Fruit fly (Drosophila melanogaster): ENCODE measurements around the gene Spase22-23.

The Spase22-23 gene

DNA sequence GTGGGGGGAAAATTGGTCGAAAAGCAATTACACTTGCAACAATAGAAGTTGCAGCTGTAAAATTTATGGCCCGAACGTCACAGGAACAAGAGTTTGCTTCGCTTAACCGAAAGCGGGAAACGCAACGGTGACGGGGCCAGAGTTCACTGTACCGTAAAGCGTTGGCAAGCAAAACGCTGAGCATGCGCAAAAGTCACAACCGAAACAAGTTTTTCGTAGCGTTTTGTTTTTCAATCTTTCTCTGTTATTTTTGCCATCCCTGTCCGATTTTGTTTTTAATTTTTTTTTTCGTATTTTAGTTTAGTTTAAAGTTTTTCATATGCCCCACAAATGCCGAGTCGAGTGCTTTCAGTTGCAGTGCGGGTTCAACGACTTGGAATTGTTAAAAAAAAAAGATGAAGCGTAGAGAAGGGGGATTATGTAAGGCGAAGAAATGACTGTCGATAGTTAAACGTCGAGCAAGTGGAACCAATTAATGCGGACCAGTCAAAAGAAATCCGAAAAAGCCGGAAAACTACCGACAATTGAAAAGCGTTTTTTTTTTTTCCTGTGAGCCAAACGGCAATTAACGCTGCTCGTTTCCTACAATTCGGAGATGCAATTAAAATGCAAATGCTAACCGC is 37.9 kb upstream of the Spase22-23 start:
- TF ChIP-seq CG8478 (optimal IDR thresholded peaks at IDR 0.05): no peak
- no peak for TF ChIP-seq psq (optimal IDR thresholded peaks at IDR 0.05)
- TF ChIP-seq EcR (GFP tag; optimal IDR thresholded peaks at IDR 0.05): peak in 1 of 2 experiments; percentile 44

DNA sequence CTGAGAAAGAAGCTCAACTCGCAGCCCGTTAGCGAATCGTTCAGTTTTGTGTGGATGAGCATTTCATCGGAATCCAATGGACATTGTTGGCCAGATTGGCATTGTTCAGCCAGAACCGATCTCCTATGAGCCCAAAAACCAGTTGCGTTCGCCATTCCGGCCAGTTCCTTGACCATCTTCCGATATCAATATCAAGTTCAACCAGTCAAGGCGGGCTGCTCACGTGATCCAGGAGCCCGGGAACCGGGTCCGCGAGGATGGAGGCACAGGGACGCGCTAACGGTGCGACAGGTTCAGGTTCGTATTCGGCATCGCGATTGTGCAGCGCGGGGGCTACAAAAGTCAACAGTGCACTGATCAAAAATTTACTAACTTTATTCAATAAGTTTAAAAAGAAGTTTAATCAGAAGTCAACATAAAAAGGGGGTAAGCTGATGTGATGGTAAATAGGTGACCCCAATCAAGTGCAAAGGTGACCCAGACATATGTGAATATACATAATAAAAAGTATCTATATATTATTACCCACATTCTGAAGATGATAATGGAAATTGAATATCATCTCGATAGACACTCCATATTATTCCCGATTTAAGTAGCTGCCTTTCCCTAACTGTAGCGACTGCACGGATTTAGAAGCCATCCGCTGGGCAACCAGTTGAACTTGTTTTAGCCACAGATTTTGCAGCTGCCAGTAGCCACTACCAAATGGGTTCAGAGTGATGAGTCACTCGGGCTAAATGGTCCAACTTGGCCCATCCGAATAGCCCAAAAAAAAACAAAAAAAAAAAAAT is 37.1 kb upstream of the Spase22-23 start:
- no peak for TF ChIP-seq pan (optimal IDR thresholded peaks at IDR 0.05)
- TF ChIP-seq EcR (GFP tag; optimal IDR thresholded peaks at IDR 0.05): peak in 1 of 2 experiments; percentile 56

DNA sequence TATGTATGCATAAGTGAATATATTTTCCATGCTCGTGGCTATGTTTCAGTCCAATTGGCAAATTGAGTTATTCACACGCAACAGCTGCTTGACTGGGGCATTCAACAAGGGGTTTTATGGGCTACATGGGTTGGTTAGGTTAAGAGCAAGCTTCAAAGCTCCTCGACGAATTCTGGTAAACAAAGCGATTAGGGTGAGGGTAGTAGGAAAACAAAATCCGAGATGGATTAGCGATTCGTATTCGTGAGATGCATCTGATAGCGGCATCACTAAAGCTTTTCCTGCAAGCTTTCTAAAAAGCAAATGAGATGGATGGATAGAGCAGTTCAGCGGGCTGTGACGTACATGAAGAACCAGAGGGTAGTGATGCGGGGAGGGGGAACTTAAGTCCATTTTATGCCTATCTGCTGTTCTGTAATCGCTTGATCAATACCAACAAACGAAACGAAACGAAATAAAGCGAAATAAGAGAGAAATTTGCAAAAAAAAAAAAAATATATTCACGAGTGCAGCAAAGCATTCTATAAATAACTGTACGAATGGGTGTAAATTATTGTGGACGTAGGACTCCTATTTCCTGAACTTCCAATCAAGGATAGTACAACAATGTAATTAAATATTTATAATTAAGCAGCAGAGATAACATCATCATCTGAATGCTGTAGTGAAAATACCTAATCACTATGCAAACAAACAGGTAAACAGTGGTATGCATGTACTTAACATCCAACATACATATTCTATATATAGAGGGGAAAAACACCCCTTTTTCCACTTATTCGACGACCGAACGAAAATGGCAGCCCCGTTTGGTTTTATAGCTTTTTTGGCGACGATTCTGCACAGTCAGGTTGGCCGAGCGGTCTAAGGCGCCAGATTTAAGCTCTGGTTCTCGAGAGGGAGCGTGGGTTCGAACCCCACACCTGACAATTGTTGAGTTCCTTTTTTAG is 34.9 kb upstream of the Spase22-23 start:
- TF ChIP-seq pan (optimal IDR thresholded peaks at IDR 0.05): no peak
- no peak for TF ChIP-seq Dll (optimal IDR thresholded peaks at IDR 0.05)
- no peak for TF ChIP-seq CG8478 (optimal IDR thresholded peaks at IDR 0.05)
- no peak for TF ChIP-seq usp (GFP tag; optimal IDR thresholded peaks at IDR 0.05)
- no peak for TF ChIP-seq EcR (GFP tag; optimal IDR thresholded peaks at IDR 0.05)
- TF ChIP-seq psq (optimal IDR thresholded peaks at IDR 0.05): no peak

- TF ChIP-seq usp (GFP tag; optimal IDR thresholded peaks at IDR 0.05) (no peak), EcR (GFP tag; optimal IDR thresholded peaks at IDR 0.05) (no peak), Dll (optimal IDR thresholded peaks at IDR 0.05) (no peak), pan (optimal IDR thresholded peaks at IDR 0.05) (no peak), CG8478 (optimal IDR thresholded peaks at IDR 0.05) (no peak)
These were observed 34.0 kb upstream of the Spase22-23 start for dm6 chr3R:24263588-24264413.

- no peak for TF ChIP-seq usp (GFP tag; optimal IDR thresholded peaks at IDR 0.05)
- no peak for TF ChIP-seq psq (optimal IDR thresholded peaks at IDR 0.05)
- no peak for TF ChIP-seq Dll (optimal IDR thresholded peaks at IDR 0.05)
- TF ChIP-seq EcR (GFP tag; optimal IDR thresholded peaks at IDR 0.05): no peak
- TF ChIP-seq pan (optimal IDR thresholded peaks at IDR 0.05): no peak
- TF ChIP-seq CG8478 (optimal IDR thresholded peaks at IDR 0.05): no peak
These were observed 33.1 kb upstream of the Spase22-23 start for dm6 chr3R:24262923-24263322.

- TF ChIP-seq psq (optimal IDR thresholded peaks at IDR 0.05) (no peak), Dll (optimal IDR thresholded peaks at IDR 0.05) (no peak), CG8478 (optimal IDR thresholded peaks at IDR 0.05) (no peak), pan (optimal IDR thresholded peaks at IDR 0.05) (no peak), EcR (GFP tag; optimal IDR thresholded peaks at IDR 0.05) (no peak), usp (GFP tag; optimal IDR thresholded peaks at IDR 0.05) (no peak)
These were observed 31.7 kb upstream of the Spase22-23 start for dm6 chr3R:24261380-24262021.

dm6 chr3R:24260411-24260810 is 30.6 kb upstream of the Spase22-23 start:
- TF ChIP-seq EcR (GFP tag; optimal IDR thresholded peaks at IDR 0.05): no peak
- no peak for TF ChIP-seq Dll (optimal IDR thresholded peaks at IDR 0.05)
- TF ChIP-seq psq (optimal IDR thresholded peaks at IDR 0.05): no peak
- TF ChIP-seq CG8478 (optimal IDR thresholded peaks at IDR 0.05): no peak
- TF ChIP-seq pan (optimal IDR thresholded peaks at IDR 0.05): no peak
- TF ChIP-seq usp (GFP tag; optimal IDR thresholded peaks at IDR 0.05): no peak

dm6 chr3R:24260041-24260379 is 30.2 kb upstream of the Spase22-23 start:
- TF ChIP-seq pan (optimal IDR thresholded peaks at IDR 0.05) (no peak), Dll (optimal IDR thresholded peaks at IDR 0.05) (no peak), EcR (GFP tag; optimal IDR thresholded peaks at IDR 0.05) (no peak), usp (GFP tag; optimal IDR thresholded peaks at IDR 0.05) (no peak), psq (optimal IDR thresholded peaks at IDR 0.05) (no peak), CG8478 (optimal IDR thresholded peaks at IDR 0.05) (no peak)

DNA sequence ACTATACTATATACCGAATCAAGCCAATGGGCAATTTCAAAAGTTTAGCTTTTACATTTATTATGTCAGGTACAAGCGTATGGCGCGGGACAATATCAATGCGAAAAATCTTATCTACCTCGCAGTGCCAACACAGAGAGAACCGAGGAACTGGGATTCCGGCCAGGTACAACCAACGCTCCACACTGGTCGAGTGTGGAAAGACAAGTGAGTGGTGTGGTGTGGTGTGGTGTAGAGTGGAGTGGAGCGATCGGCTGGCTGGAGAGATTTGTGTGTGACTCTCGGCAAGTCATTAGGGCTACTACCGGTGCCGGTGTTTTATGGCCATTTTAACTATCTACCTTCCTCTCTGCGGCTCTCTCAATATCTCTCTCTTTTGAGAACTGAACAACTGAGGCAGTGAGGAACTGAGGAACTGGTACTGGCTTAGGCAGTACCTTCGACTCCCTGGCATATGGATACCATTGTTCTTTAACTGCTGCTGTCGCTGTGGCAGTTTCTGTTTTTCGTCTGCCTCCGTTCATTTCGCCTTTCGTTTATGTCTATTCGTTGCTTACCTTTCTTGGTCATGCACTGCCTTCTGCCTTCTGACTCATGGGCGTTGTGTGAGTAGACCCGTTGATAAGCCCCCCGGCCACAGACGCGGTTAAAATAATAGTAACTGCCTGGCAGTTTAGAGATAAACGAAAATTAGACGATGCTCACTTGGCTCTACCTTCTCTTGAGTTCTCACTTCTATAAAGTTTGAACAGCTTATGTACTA is 29.6 kb upstream of the Spase22-23 start:
- TF ChIP-seq pan (optimal IDR thresholded peaks at IDR 0.05) (no peak), Dll (optimal IDR thresholded peaks at IDR 0.05) (peak; percentile 81)

- TF ChIP-seq EcR (GFP tag; optimal IDR thresholded peaks at IDR 0.05): no peak
- TF ChIP-seq Dll (optimal IDR thresholded peaks at IDR 0.05): no peak
- TF ChIP-seq CG8478 (optimal IDR thresholded peaks at IDR 0.05): no peak
- TF ChIP-seq usp (GFP tag; optimal IDR thresholded peaks at IDR 0.05): no peak
- TF ChIP-seq pan (optimal IDR thresholded peaks at IDR 0.05): no peak
These were observed 28.5 kb upstream of the Spase22-23 start for dm6 chr3R:24258333-24258732.
